Worm (Caenorhabditis elegans): ENCODE measurements around the gene arl-8.

- TF ChIP-seq Y55F3AM.14 (GFP tag; optimal IDR thresholded peaks at IDR 0.05): no peak
- no peak for TF ChIP-seq snpc-4 (tag; optimal IDR thresholded peaks at IDR 0.05)
- no peak for TF ChIP-seq lin-11 (tag; optimal IDR thresholded peaks at IDR 0.05)
- TF ChIP-seq ama-1 (optimal IDR thresholded peaks at IDR 0.05): no peak
- TF ChIP-seq nhr-12 (tag; optimal IDR thresholded peaks at IDR 0.05): no peak
Observed at ce11 chrIV:14757786-14758185, 40.2 kb upstream of the arl-8 start.

Data from whole organism, L2 larva.